Worm (Caenorhabditis elegans) whole organism, L4 larva: ENCODE results near the gene cnd-1.

Experiments
- D1046.2 ChIP-seq: fragments of 200-800 bp; sonication (Bioruptor generic); IDR thresholded peaks from 2 replicates; pipeline ENCODE4 v1.3.6; 2022; ENCODE audit warnings: missing genetic modification characterization, missing compliant biosample characterization
- aly-2 ChIP-seq: sonication (generic microtip); optimal IDR thresholded peaks from 2 replicates; lab custom pipeline; 2018; ENCODE audit warnings: missing biosample characterization, missing genetic modification characterization
- dpl-1 ChIP-seq: fragments of 150-350 bp; optimal IDR thresholded peaks from 2 replicates; lab custom pipeline; 2014; ENCODE audit warnings: missing biosample characterization, missing genetic modification reagents, missing genetic modification characterization
- lim-7 ChIP-seq: fragments of 200-800 bp; sonication (Bioruptor generic); IDR thresholded peaks from 2 replicates; pipeline ENCODE4 v1.3.6; 2022; ENCODE audit warnings: missing genetic modification characterization, missing compliant biosample characterization
- lin-39 ChIP-seq: fragments of 150-350 bp; optimal IDR thresholded peaks from 2 replicates; lab custom pipeline; 2014; ENCODE audit warnings: missing biosample characterization, missing genetic modification reagents, missing genetic modification characterization
- mdt-29 ChIP-seq: fragments of 200-800 bp; sonication (Bioruptor generic); IDR thresholded peaks from 2 replicates; pipeline ENCODE4 v1.3.6; 2022; ENCODE audit warnings: missing genetic modification reagents, missing genetic modification characterization, missing compliant biosample characterization
- nhr-28 ChIP-seq: fragments of 150-350 bp; optimal IDR thresholded peaks from 2 replicates; lab custom pipeline; 2014; ENCODE audit warnings: missing biosample characterization, missing genetic modification characterization
- unc-39 ChIP-seq: sonication (generic microtip); optimal IDR thresholded peaks from 2 replicates; lab custom pipeline; 2017; ENCODE audit warnings: missing biosample characterization, missing genetic modification characterization
- unc-62 ChIP-seq, 3 experiments: fragments of 150-350 bp in 1 of 3; sonication (generic microtip); optimal IDR thresholded peaks in 2 of 3; peaks in 1 of 3; 1 replicate in 1 of 3; 2 replicates in 2 of 3; lab custom pipeline; 2014 to 2017; ENCODE audit warnings: missing biosample characterization in 3 of 3, missing genetic modification characterization in 3 of 3, missing genetic modification reagents in 3 of 3, missing genotype in 1 of 3
- vab-7 ChIP-seq: fragments of 200-800 bp; sonication (Bioruptor generic); IDR thresholded peaks from 2 replicates; pipeline ENCODE4 v1.3.6; 2022; ENCODE audit warnings: missing genetic modification reagents, missing genetic modification characterization, missing compliant biosample characterization

DNA sequence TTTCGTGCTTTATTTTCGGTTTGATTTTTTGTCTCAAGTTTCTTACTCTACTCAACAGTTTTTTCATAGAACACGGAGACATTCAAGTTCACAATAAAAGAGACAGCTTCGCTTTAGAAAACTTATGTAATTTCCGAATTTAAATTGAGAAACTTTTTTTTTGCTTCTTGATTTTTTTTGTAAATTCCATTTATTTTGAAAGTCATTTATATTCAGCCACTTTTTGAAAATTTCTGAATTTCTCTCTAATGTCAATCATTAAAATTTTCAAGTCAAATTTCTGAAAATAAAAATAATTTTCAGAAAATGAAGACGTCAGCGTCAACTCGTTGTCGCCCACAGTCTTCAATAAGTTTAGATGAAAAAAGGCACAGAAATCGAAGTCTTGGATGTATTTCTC lies 43.4 kb upstream of the cnd-1 start, which contains the start of gene T15B12.1:
- no peak for TF ChIP-seq mdt-29 (GFP tag; lab: Robert Waterston, UW)
- no peak for TF ChIP-seq lin-39 (tag; lab: Kevin White, UChicago)
- no peak for TF ChIP-seq unc-39 (tag; lab: Kevin White, UChicago)
- TF ChIP-seq aly-2: no peak
- no peak for TF ChIP-seq unc-62 (GFP tag; optimal IDR thresholded peaks at IDR 0.05 in 1 of 2; lab: Kevin White, UChicago)
- no peak for TF ChIP-seq unc-62 (tag; optimal IDR thresholded peaks at IDR 0.05; lab: Kevin White, UChicago)
- no peak for TF ChIP-seq lim-7 (GFP tag; lab: Robert Waterston, UW)
- no peak for TF ChIP-seq vab-7 (GFP tag; lab: Robert Waterston, UW)
- no peak for TF ChIP-seq nhr-28 (tag; lab: Kevin White, UChicago)
- no peak for TF ChIP-seq D1046.2
- TF ChIP-seq dpl-1: no peak
